Worm (Caenorhabditis elegans): Measurements from ENCODE around the gene irld-50.

irld-50 gene

ce11 chrII:2920817-2921458 is 22.9 kb downstream of the irld-50 start (continued):
- TF ChIP-seq lin-29 (GFP tag; IDR thresholded peaks at IDR 0.05): no peak
- peak; percentile 26 for TF ChIP-seq aha-1 (tag)
- TF ChIP-seq ceh-62 (tag; optimal IDR thresholded peaks at IDR 0.05): no peak
- TF ChIP-seq unc-130 (GFP tag; optimal IDR thresholded peaks at IDR 0.05): peak; percentile 64
- no peak for TF ChIP-seq dmd-8 (GFP tag; IDR thresholded peaks at IDR 0.05)
- TF ChIP-seq daf-16 (GFP tag; optimal IDR thresholded peaks at IDR 0.05): peak; percentile 4 to 40
- TF ChIP-seq daf-16 (tag; optimal IDR thresholded peaks at IDR 0.05): peak; percentile 58
- no peak for TF ChIP-seq T20F7.1 (GFP tag; optimal IDR thresholded peaks at IDR 0.05)
- peak; percentile 67; the same call in 1 of the 2 replicates for TF ChIP-seq arid-1 (GFP tag; conservative IDR thresholded peaks at IDR 0.05)
- TF ChIP-seq ceh-82 (tag; optimal IDR thresholded peaks at IDR 0.05): no peak
- no peak for TF ChIP-seq nhr-102 (tag; optimal IDR thresholded peaks at IDR 0.05)
- no peak for TF ChIP-seq nhr-237 (tag; optimal IDR thresholded peaks at IDR 0.05)
- no peak for TF ChIP-seq Y105C5A.15 (GFP tag; IDR thresholded peaks at IDR 0.05)
- TF ChIP-seq lin-15B (tag; optimal IDR thresholded peaks at IDR 0.05): no peak
- TF ChIP-seq jun-1 (tag; optimal IDR thresholded peaks at IDR 0.05): no peak
- TF ChIP-seq lin-39 (tag; optimal IDR thresholded peaks at IDR 0.05): no peak
- peak; percentile 18 for TF ChIP-seq F49E8.2 (tag; optimal IDR thresholded peaks at IDR 0.05; ENCODE audit: borderline replicate concordance)
- peak; percentile 95 for TF ChIP-seq hlh-11 (tag; optimal IDR thresholded peaks at IDR 0.05)
- no peak for TF ChIP-seq F44E2.7 (GFP tag; IDR thresholded peaks at IDR 0.05)
- TF ChIP-seq lin-13 (GFP tag; optimal IDR thresholded peaks at IDR 0.05): peak; percentile 30
- no peak for TF ChIP-seq ZK546.5 (tag; optimal IDR thresholded peaks at IDR 0.05)
- peak; percentile 49 for TF ChIP-seq dmd-6 (GFP tag; IDR thresholded peaks at IDR 0.05)
- TF ChIP-seq ZK337.2 (GFP tag; IDR thresholded peaks at IDR 0.05): no peak
- no peak for TF ChIP-seq cey-2 (tag; optimal IDR thresholded peaks at IDR 0.05; ENCODE audit: borderline replicate concordance, insufficient read depth)
- peak; percentile 16 for TF ChIP-seq dpl-1 (GFP tag; optimal IDR thresholded peaks at IDR 0.05)
- TF ChIP-seq lsy-2 (tag; optimal IDR thresholded peaks at IDR 0.05): peak in 1 of 2 experiments; percentile 55
- no peak for TF ChIP-seq nhr-25 (tag; optimal IDR thresholded peaks at IDR 0.05; ENCODE audit: borderline replicate concordance, insufficient read depth)
- peak; percentile 28 for TF ChIP-seq fkh-10 (GFP tag; optimal IDR thresholded peaks at IDR 0.05)
- no peak for TF ChIP-seq snpc-1.2 (GFP tag; IDR thresholded peaks at IDR 0.05)
- peak; percentile 49 for TF ChIP-seq mep-1 (tag; optimal IDR thresholded peaks at IDR 0.05)
- TF ChIP-seq skn-1 (tag; optimal IDR thresholded peaks at IDR 0.05): no peak
- TF ChIP-seq nhr-10 (tag; optimal IDR thresholded peaks at IDR 0.05): no peak
- TF ChIP-seq sdz-12 (GFP tag; optimal IDR thresholded peaks at IDR 0.05): no peak
- no peak for TF ChIP-seq pqm-1 (tag; optimal IDR thresholded peaks at IDR 0.05)
- no peak for TF ChIP-seq saeg-2 (GFP tag; IDR thresholded peaks at IDR 0.05)
- TF ChIP-seq dmd-9 (GFP tag; IDR thresholded peaks at IDR 0.05): no peak
- TF ChIP-seq zfp-2 (tag; optimal IDR thresholded peaks at IDR 0.05): no peak
- TF ChIP-seq R02D3.7 (tag; optimal IDR thresholded peaks at IDR 0.05): no peak
- TF ChIP-seq egl-43 (GFP tag; IDR thresholded peaks at IDR 0.05): peak; percentile 56; the same call in 1 of the 2 replicates
- TF ChIP-seq spr-3 (GFP tag; optimal IDR thresholded peaks at IDR 0.05): no peak
- TF ChIP-seq aly-2 (tag; optimal IDR thresholded peaks at IDR 0.05): no peak
- no peak for TF ChIP-seq ztf-11 (tag; optimal IDR thresholded peaks at IDR 0.05)
- no peak for TF ChIP-seq madf-5 (GFP tag; IDR thresholded peaks at IDR 0.05)
- no peak for TF ChIP-seq Y75B8A.6 (GFP tag; IDR thresholded peaks at IDR 0.05)
- no peak for TF ChIP-seq zip-2 (tag; optimal IDR thresholded peaks at IDR 0.05)
- no peak for TF ChIP-seq fos-1 (tag; optimal IDR thresholded peaks at IDR 0.05)
- peak; percentile 97 for TF ChIP-seq hlh-30 (tag; optimal IDR thresholded peaks at IDR 0.05; ENCODE audit: insufficient read depth)
- TF ChIP-seq unc-39 (tag; optimal IDR thresholded peaks at IDR 0.05): no peak
- no peak for TF ChIP-seq vab-7 (GFP tag; IDR thresholded peaks at IDR 0.05)
- peak; percentile 79 for TF ChIP-seq hmg-1.1 (GFP tag; IDR thresholded peaks at IDR 0.05)
- TF ChIP-seq ceh-44 (GFP tag; IDR thresholded peaks at IDR 0.05): no peak
- TF ChIP-seq F10B5.3 (tag; optimal IDR thresholded peaks at IDR 0.05): peak; percentile 18
